Worm (Caenorhabditis elegans): ENCODE results near the gene dab-1.
A peak's percentile ranks its signal among the peaks of the same experiment; 100 is the strongest.

Gene dab-1

DNA sequence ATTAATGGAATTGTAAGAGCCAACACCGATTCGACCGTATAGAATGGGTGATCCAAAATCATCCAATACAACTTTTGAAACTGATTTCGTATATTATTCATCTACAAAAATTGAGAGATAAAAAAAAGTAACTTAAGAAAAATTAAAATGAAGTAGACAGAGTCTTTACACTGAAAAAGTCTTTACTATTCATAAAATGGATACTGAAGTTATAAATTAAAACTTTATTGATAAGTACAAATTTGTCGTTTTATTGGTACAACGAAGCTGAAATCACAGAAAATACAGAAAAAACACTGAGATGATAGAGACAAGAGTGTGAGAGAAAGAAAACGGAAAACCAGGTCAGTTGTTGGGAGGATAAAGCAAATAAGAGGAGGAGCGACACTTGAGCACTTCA is 7.8 kb upstream of the dab-1 start, which contains the start of gene M110.10:
Gene M110.10, minus strand, starts transcription at position 101 of the 400 bp plus-strand sequence.
- no peak for TF ChIP-seq ztf-26 (tag; optimal IDR thresholded peaks at IDR 0.05)
- no peak for TF ChIP-seq nhr-179 (tag; optimal IDR thresholded peaks at IDR 0.05)
- no peak for TF ChIP-seq snpc-1.3 (tag; optimal IDR thresholded peaks at IDR 0.05; ENCODE audit: insufficient read depth)
- no peak for TF ChIP-seq dpl-1 (GFP tag; optimal IDR thresholded peaks at IDR 0.05)
- no peak for TF ChIP-seq sptf-2 (GFP tag; optimal IDR thresholded peaks at IDR 0.05)

DNA sequence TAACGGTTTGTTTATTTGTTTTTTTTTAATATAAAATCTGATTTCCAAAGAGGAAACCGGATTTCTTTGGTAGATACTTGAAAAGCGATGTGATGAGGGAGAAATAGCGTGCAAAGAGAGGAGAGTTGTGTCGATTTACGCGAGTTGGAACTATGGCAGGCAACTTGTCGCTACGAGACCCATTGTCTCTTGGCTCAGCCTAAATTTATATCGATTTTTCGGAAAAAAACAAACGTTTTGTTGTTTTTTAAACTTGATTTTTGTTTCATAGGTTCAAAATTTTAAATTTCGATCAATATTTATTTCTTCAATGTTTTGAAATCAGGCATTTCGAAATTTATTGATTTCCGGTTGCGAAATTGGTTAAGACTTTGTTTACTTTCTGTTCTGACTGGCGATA is 5.8 kb upstream of the dab-1 start, which contains the start of gene M110.3:
Gene M110.3, minus strand, starts transcription at position 184 of the 400 bp plus-strand sequence.
- TF ChIP-seq B0019.2 (GFP tag; conservative IDR thresholded peaks at IDR 0.05) (no peak), lsl-1 (GFP tag; optimal IDR thresholded peaks at IDR 0.05) (peak; percentile 33), snpc-1.1 (tag; optimal IDR thresholded peaks at IDR 0.05; ENCODE audit: insufficient read depth) (no peak), nfya-1 (tag; optimal IDR thresholded peaks at IDR 0.05; ENCODE audit: borderline replicate concordance, insufficient read depth) (no peak), mel-28 (tag; optimal IDR thresholded peaks at IDR 0.05; ENCODE audit: borderline replicate concordance) (no peak), T26A5.8 (tag; optimal IDR thresholded peaks at IDR 0.05) (no peak), hrde-1 (tag; optimal IDR thresholded peaks at IDR 0.05; ENCODE audit: borderline replicate concordance) (no peak), egl-44 (GFP tag; IDR thresholded peaks at IDR 0.05) (no peak), lir-1 (GFP tag; conservative IDR thresholded peaks at IDR 0.05) (no peak), ceh-40 (GFP tag; IDR thresholded peaks at IDR 0.05) (no peak), let-526 (GFP tag; IDR thresholded peaks at IDR 0.05) (no peak), Y67H2A.10 (GFP tag; conservative IDR thresholded peaks at IDR 0.05) (no peak), dpff-1 (tag; optimal IDR thresholded peaks at IDR 0.05) (no peak), attf-5 (GFP tag; optimal IDR thresholded peaks at IDR 0.05) (no peak), F22D6.2 (tag; optimal IDR thresholded peaks at IDR 0.05) (no peak), aptf-3 (GFP tag; IDR thresholded peaks at IDR 0.05) (no peak), F23B12.7 (tag; optimal IDR thresholded peaks at IDR 0.05; ENCODE audit: insufficient read depth) (peak; percentile 70), bed-1 (GFP tag; IDR thresholded peaks at IDR 0.05) (no peak), snpc-3.4 (tag; optimal IDR thresholded peaks at IDR 0.05) (peak; percentile 36), nhr-80 (tag; optimal IDR thresholded peaks at IDR 0.05) (peak; percentile 5), hmg-1.2 (GFP tag; IDR thresholded peaks at IDR 0.05) (peak; percentile 90; the same call in 1 of the 2 replicates), attf-6 (GFP tag; IDR thresholded peaks at IDR 0.05) (no peak), T07F8.4 (tag; optimal IDR thresholded peaks at IDR 0.05) (no peak), ccch-3 (GFP tag; optimal IDR thresholded peaks at IDR 0.05) (no peak), madf-6 (GFP tag; IDR thresholded peaks at IDR 0.05) (0 out of 2 replicates have a peak, but pooled peaks have one; percentile 24), cebp-1 (GFP tag; IDR thresholded peaks at IDR 0.05) (peak; percentile 66; the same call in 1 of the 2 replicates), cebp-1 (tag; optimal IDR thresholded peaks at IDR 0.05) (peak; percentile 96), dpl-1 (GFP tag; optimal IDR thresholded peaks at IDR 0.05) (no peak), F33H1.4 (GFP tag; IDR thresholded peaks at IDR 0.05) (peak; percentile 73), sea-2 (GFP tag; IDR thresholded peaks at IDR 0.05) (no peak), B0261.1 (tag; optimal IDR thresholded peaks at IDR 0.05) (no peak), madf-8 (GFP tag; conservative IDR thresholded peaks at IDR 0.05) (no peak), hmg-20 (GFP tag; IDR thresholded peaks at IDR 0.05) (no peak), madf-3 (GFP tag; IDR thresholded peaks at IDR 0.05) (no peak), F55B11.4 (tag; optimal IDR thresholded peaks at IDR 0.05; ENCODE audit: borderline replicate concordance, insufficient read depth) (no peak), egrh-3 (GFP tag; IDR thresholded peaks at IDR 0.05) (no peak), let-607 (tag; optimal IDR thresholded peaks at IDR 0.05) (no peak), F57C9.4 (tag; optimal IDR thresholded peaks at IDR 0.05) (no peak)

All from whole organism, young adult.